Worm (Caenorhabditis elegans): ENCODE data around the gene dars-1.

DNA sequence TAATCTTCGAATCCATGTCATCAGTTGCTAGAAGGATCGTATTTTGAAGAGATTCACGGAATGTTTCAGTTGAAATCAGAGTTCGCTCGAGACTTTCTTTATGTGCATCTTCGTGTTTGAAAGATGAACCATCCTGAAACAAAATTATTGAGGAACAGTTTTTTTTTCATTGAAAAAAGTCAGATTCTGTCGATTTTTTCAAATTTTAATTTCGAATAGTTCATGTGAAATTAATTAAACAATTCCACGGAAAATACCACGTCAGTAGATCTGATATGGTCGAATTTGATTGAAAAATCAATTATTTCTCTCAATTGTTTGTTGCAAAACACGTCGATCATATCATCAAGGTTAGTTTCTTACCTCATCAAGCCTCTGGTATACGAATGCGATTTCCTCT is 51.6 kb downstream of the dars-1 start, which contains the start of gene F54C8.1:
- TF ChIP-seq ama-1 (optimal IDR thresholded peaks at IDR 0.05) (no peak), scrt-1 (GFP tag; IDR thresholded peaks at IDR 0.05) (no peak), hmg-4 (GFP tag; optimal IDR thresholded peaks at IDR 0.05) (no peak), flt-1 (GFP tag; IDR thresholded peaks at IDR 0.05) (no peak), ceh-36 (tag; optimal IDR thresholded peaks at IDR 0.05) (no peak), ets-7 (tag; optimal IDR thresholded peaks at IDR 0.05) (no peak), tbx-11 (GFP tag; IDR thresholded peaks at IDR 0.05) (no peak), hmbx-1 (tag; optimal IDR thresholded peaks at IDR 0.05) (no peak), ceh-13 (GFP tag; optimal IDR thresholded peaks at IDR 0.05) (no peak), pes-1 (GFP tag; IDR thresholded peaks at IDR 0.05) (no peak)
